Fruit fly (Drosophila melanogaster) whole organism, pupa: ENCODE measurements around the gene CG7992.

Source experiments
- CG10348 ChIP-seq: fragments of 200-800 bp; sonication (Bioruptor generic); IDR thresholded peaks from 2 replicates; pipeline ENCODE4 v1.3.6; 2022; ENCODE audit warnings: missing biosample characterization, missing genetic modification characterization
- CG12605 ChIP-seq: fragments of 200-800 bp; sonication (Bioruptor generic); IDR thresholded peaks from 2 replicates; pipeline ENCODE4 v1.3.6; 2022; ENCODE audit warnings: missing biosample characterization, missing genetic modification characterization
- CG15710 ChIP-seq: fragments of 200-800 bp; sonication (Bioruptor generic); optimal IDR thresholded peaks from 2 replicates; lab custom pipeline; 2018; ENCODE audit warnings: missing biosample characterization, mild to moderate bottlenecking, missing genetic modification characterization, moderate library complexity
- CG34367 ChIP-seq: fragments of 200-800 bp; sonication (Bioruptor generic); optimal IDR thresholded peaks from 2 replicates; lab custom pipeline; 2018; ENCODE audit warnings: missing biosample characterization, mild to moderate bottlenecking, missing genetic modification characterization
- CG4496 ChIP-seq: fragments of 200-800 bp; sonication (Bioruptor generic); IDR thresholded peaks from 3 replicates; pipeline ENCODE4 v1.3.6; 2022; ENCODE audit warnings: missing biosample characterization, missing genetic modification characterization
- CG8159 ChIP-seq: fragments of 200-800 bp; sonication (Bioruptor generic); optimal IDR thresholded peaks from 3 replicates; lab custom pipeline; 2018; ENCODE audit warnings: missing biosample characterization, mild to moderate bottlenecking, missing genetic modification characterization, moderate library complexity
- CG8301 ChIP-seq: fragments of 200-800 bp; sonication (Bioruptor generic); optimal IDR thresholded peaks from 2 replicates; lab custom pipeline; 2018; ENCODE audit warnings: missing biosample characterization, mild to moderate bottlenecking, missing genetic modification characterization
- CG9948 ChIP-seq: fragments of 200-800 bp; sonication (Bioruptor generic); optimal IDR thresholded peaks from 2 replicates; lab custom pipeline; 2018; ENCODE audit warnings: missing biosample characterization, mild to moderate bottlenecking, missing genetic modification characterization, moderate library complexity
- D1 ChIP-seq: fragments of 200-800 bp; sonication (Bioruptor generic); optimal IDR thresholded peaks from 2 replicates; lab custom pipeline; 2018; ENCODE audit warnings: missing biosample characterization, mild to moderate bottlenecking, missing genetic modification characterization, moderate library complexity
- Pif1A ChIP-seq: fragments of 200-800 bp; sonication (Bioruptor generic); optimal IDR thresholded peaks from 3 replicates; lab custom pipeline; 2016; ENCODE audit warnings: missing biosample characterization, missing genetic modification characterization
- Pif1B ChIP-seq: fragments of 200-800 bp; sonication (Bioruptor generic); optimal IDR thresholded peaks from 3 replicates; lab custom pipeline; 2016; ENCODE audit warnings: missing biosample characterization, missing genetic modification characterization
- Snoo ChIP-seq: fragments of 200-800 bp; sonication (Bioruptor generic); optimal IDR thresholded peaks from 3 replicates; lab custom pipeline; 2017; ENCODE audit warnings: missing biosample characterization, mild to moderate bottlenecking, missing genetic modification characterization, inconsistent platforms
- gl ChIP-seq: fragments of 200-800 bp; sonication (Bioruptor generic); optimal IDR thresholded peaks from 2 replicates; lab custom pipeline; 2018; ENCODE audit warnings: missing biosample characterization, mild to moderate bottlenecking, missing genetic modification characterization
- rn ChIP-seq: fragments of 200-800 bp; sonication (Bioruptor generic); IDR thresholded peaks from 2 replicates; pipeline ENCODE4 v1.3.6; 2022; ENCODE audit warnings: missing biosample characterization, missing genetic modification characterization

DNA sequence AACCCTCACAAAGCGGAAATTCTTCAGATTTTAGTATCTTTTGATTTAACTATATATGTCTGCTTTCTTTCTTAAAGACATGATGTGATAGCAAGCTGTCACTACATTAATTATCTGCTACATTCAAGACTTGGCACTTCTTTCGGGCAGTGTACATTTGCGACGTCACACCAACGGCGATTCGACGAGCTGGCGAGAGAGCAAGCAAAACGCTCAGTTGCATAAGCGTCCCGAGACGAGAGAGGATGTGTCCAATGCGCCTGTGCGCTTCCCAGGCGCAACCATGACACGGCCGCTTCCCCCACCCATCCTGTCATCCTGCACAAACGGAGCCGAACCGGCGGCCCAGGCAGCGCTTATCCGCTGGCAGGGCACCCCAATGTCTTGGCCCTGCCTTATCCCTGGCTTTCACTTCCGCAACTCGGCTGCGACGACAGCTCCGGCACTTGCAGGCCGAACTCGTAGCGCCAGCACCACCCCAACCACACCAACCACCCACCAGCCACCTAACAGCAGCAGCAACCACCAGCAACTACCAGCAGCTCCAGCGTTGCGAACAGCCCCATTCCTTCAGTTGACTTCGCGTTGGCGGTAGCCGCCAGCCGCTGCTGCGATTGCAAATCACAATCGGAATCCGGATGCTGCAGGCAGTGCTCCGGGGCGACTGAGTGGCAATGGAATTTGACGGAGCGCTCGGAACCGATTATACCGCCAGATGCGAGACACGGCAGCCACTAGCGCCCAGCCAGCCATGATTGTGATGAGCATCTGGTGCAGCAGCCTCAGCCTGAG is 1.6 kb upstream of the CG7992 start, which contains the start of gene Hs3st-B:
- TF ChIP-seq CG15710 (tag; lab: Kevin White, UChicago) (no peak), Pif1B (GFP tag; lab: Kevin White, UChicago) (no peak), CG34367 (no peak), gl (no peak), CG8159 (tag; lab: Kevin White, UChicago) (no peak), rn (GFP tag; lab: Robert Waterston, UW) (no peak), CG12605 (GFP tag; lab: Robert Waterston, UW) (no peak), Snoo (no peak), Pif1A (no peak), CG10348 (GFP tag; lab: Robert Waterston, UW) (no peak), CG8301 (no peak), CG4496 (GFP tag; lab: Robert Waterston, UW) (peak; percentile 52; the same call in 1 of the 3 replicates), D1 (tag; lab: Kevin White, UChicago) (no peak), CG9948 (tag; lab: Kevin White, UChicago) (no peak)
